Fruit fly (Drosophila melanogaster) whole organism, embryonic: ENCODE measurements around the gene AOX4.

Source experiments
- CG31224 ChIP-seq: fragments of 200-800 bp; sonication (Bioruptor generic); IDR thresholded peaks from 2 replicates; pipeline ENCODE4 v1.3.6; 2022; ENCODE audit warnings: missing biosample characterization, missing genetic modification characterization
- sisA ChIP-seq: fragments of 200-800 bp; sonication (Bioruptor generic); IDR thresholded peaks from 2 replicates; pipeline ENCODE4 v1.3.6; 2022; ENCODE audit warnings: missing biosample characterization, missing genetic modification characterization

- TF ChIP-seq CG31224 (GFP tag; lab: Robert Waterston, UW) (no peak), sisA (GFP tag; lab: Robert Waterston, UW) (no peak)
These were observed 40.4 kb downstream of the AOX4 start for dm6 chr3R:15512249-15512648.
